Worm (Caenorhabditis elegans) whole organism, L1 larva: ENCODE data around the gene gst-22.

ENCODE experiments used
- ceh-82 ChIP-seq, 3 experiments: fragments of 150-350 bp in 1 of 3; sonication (generic microtip) in 2 of 3; optimal IDR thresholded peaks; 2 replicates each; lab custom pipeline; 2014 to 2017; ENCODE audit warnings: missing biosample characterization in 3 of 3, missing genetic modification characterization in 3 of 3
- jun-1 ChIP-seq: fragments of 150-350 bp; optimal IDR thresholded peaks from 2 replicates; lab custom pipeline; 2014; ENCODE audit warnings: missing biosample characterization, missing genetic modification reagents, missing genetic modification characterization
- lin-13 ChIP-seq: fragments of 150-350 bp; optimal IDR thresholded peaks from 2 replicates; lab custom pipeline; 2014; ENCODE audit warnings: missing biosample characterization, missing genetic modification reagents, missing genetic modification characterization
- mdl-1 ChIP-seq, 2 experiments: fragments of 150-350 bp; optimal IDR thresholded peaks; 2 replicates each; lab custom pipeline; 2014 to 2017; ENCODE audit warnings: missing biosample characterization in 2 of 2, missing genetic modification characterization in 2 of 2, inconsistent platforms in 1 of 2

DNA sequence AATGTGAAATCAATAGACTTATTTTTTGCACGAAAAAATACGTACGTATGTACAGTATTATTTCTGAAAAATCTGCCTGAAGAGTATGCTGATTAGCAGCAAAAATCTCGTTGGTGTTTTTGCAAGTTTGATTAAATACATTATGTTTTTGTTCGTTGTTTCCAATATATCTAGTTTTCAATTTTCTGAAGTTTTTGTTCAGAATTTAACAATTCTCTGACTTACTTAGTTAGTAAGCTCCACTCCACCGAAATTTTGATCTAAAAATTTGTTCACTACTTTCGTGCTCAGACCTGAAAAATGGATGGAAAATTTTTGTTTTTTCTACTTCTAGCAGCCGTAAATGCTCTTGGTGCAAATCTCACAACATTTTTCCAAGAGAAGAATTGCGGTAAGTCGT, 27.2 kb downstream of the gst-22 start, which contains the start of gene irld-26:
- no peak for TF ChIP-seq jun-1 (tag; lab: Kevin White, UChicago)
- TF ChIP-seq ceh-82 (tag; optimal IDR thresholded peaks at IDR 0.05; lab: Kevin White, UChicago) = no peak
- TF ChIP-seq mdl-1 (tag; optimal IDR thresholded peaks at IDR 0.05; lab: Kevin White, UChicago) = no peak
- TF ChIP-seq lin-13 = no peak
